Worm (Caenorhabditis elegans) whole organism, early embryonic: ENCODE measurements around the gene C56G2.22.

Experiments
- B0310.2 ChIP-seq: sonication (generic microtip); optimal IDR thresholded peaks from 2 replicates; lab custom pipeline; 2016; ENCODE audit warnings: mild to moderate bottlenecking, missing genetic modification characterization, missing compliant biosample characterization
- F13C5.2 ChIP-seq: sonication (generic microtip); optimal IDR thresholded peaks from 2 replicates; lab custom pipeline; 2017; ENCODE audit warnings: mild to moderate bottlenecking, missing genetic modification characterization, inconsistent platforms, missing compliant biosample characterization
- aly-1 ChIP-seq: sonication (generic microtip); optimal IDR thresholded peaks from 2 replicates; lab custom pipeline; 2016; ENCODE audit warnings: missing genetic modification characterization, missing compliant biosample characterization
- ama-1 ChIP-seq: fragments of 150-350 bp; optimal IDR thresholded peaks from 2 replicates; lab custom pipeline; 2014
- ceh-13 ChIP-seq: fragments of 200-800 bp; sonication (Bioruptor generic); optimal IDR thresholded peaks from 2 replicates; lab custom pipeline; 2018; ENCODE audit warnings: mild to moderate bottlenecking, missing genetic modification characterization, missing compliant biosample characterization
- ceh-36 ChIP-seq: sonication (generic microtip); optimal IDR thresholded peaks from 2 replicates; lab custom pipeline; 2016; ENCODE audit warnings: missing genetic modification characterization, inconsistent platforms, missing compliant biosample characterization
- ets-7 ChIP-seq: sonication (generic microtip); optimal IDR thresholded peaks from 2 replicates; lab custom pipeline; 2016; ENCODE audit warnings: missing genotype, missing genetic modification characterization, missing compliant biosample characterization
- flt-1 ChIP-seq: fragments of 200-800 bp; sonication (Bioruptor generic); IDR thresholded peaks from 2 replicates; pipeline ENCODE4 v1.3.6; 2022; ENCODE audit warnings: missing genetic modification characterization, missing compliant biosample characterization
- hmbx-1 ChIP-seq: sonication (generic microtip); optimal IDR thresholded peaks from 2 replicates; lab custom pipeline; 2016; ENCODE audit warnings: mild to moderate bottlenecking, missing genetic modification characterization, missing compliant biosample characterization
- hmg-4 ChIP-seq: fragments of 200-800 bp; sonication (Bioruptor generic); optimal IDR thresholded peaks from 2 replicates; lab custom pipeline; 2018; ENCODE audit warnings: mild to moderate bottlenecking, missing genetic modification characterization, missing compliant biosample characterization
- hnd-1 ChIP-seq: sonication (generic microtip); optimal IDR thresholded peaks from 2 replicates; lab custom pipeline; 2016; ENCODE audit warnings: missing genetic modification characterization, missing compliant biosample characterization
- pes-1 ChIP-seq: fragments of 200-800 bp; sonication (Bioruptor generic); IDR thresholded peaks from 2 replicates; pipeline ENCODE4 v1.3.6; 2022; ENCODE audit warnings: missing genetic modification reagents, missing genetic modification characterization, missing compliant biosample characterization
- scrt-1 ChIP-seq: fragments of 200-800 bp; sonication (Bioruptor generic); IDR thresholded peaks from 2 replicates; pipeline ENCODE4 v1.3.6; 2022; ENCODE audit warnings: missing genetic modification characterization, missing compliant biosample characterization
- sea-1 ChIP-seq: fragments of 200-800 bp; sonication (Bioruptor generic); conservative IDR thresholded peaks from 2 replicates; pipeline ENCODE4 v1.3.6; 2022; ENCODE audit warnings: missing genetic modification characterization, missing compliant biosample characterization
- tbx-11 ChIP-seq: fragments of 200-800 bp; sonication (Bioruptor generic); IDR thresholded peaks from 2 replicates; pipeline ENCODE4 v1.3.6; 2022; ENCODE audit warnings: missing genetic modification characterization, missing compliant biosample characterization
- tbx-37 ChIP-seq: fragments of 200-800 bp; sonication (Bioruptor generic); conservative IDR thresholded peaks from 2 replicates; pipeline ENCODE4 v1.3.6; 2022; ENCODE audit warnings: missing genetic modification reagents, missing genetic modification characterization, missing compliant biosample characterization
- tra-4 ChIP-seq: sonication (generic microtip); optimal IDR thresholded peaks from 2 replicates; lab custom pipeline; 2017; ENCODE audit warnings: missing genetic modification characterization, missing compliant biosample characterization

C56G2.22 gene

ce11 chrIII:6361560-6361959, 15.3 kb downstream of the C56G2.22 start:
- no peak for TF ChIP-seq tra-4 (tag; lab: Kevin White, UChicago)
- no peak for TF ChIP-seq hnd-1 (tag; lab: Kevin White, UChicago)
- TF ChIP-seq scrt-1 = no peak
- TF ChIP-seq sea-1 (GFP tag; lab: Robert Waterston, UW) = no peak
- TF ChIP-seq F13C5.2 (tag; lab: Kevin White, UChicago) = no peak

- TF ChIP-seq pes-1 (GFP tag; lab: Robert Waterston, UW) (no peak), B0310.2 (tag; lab: Kevin White, UChicago) (no peak), tbx-37 (GFP tag; lab: Robert Waterston, UW) (no peak), aly-1 (tag; lab: Kevin White, UChicago) (no peak), ets-7 (tag; lab: Kevin White, UChicago) (no peak), hnd-1 (tag; lab: Kevin White, UChicago) (no peak), flt-1 (GFP tag; lab: Robert Waterston, UW) (no peak)
These were observed 16.2 kb downstream of the C56G2.22 start for ce11 chrIII:6362323-6362922.

ce11 chrIII:6364395-6364794, 18.1 kb downstream of the C56G2.22 start:
- no peak for TF ChIP-seq tbx-37 (GFP tag; lab: Robert Waterston, UW)
- TF ChIP-seq ama-1 (lab: Kevin White, UChicago) = no peak
- TF ChIP-seq sea-1 (GFP tag; lab: Robert Waterston, UW) = no peak
- TF ChIP-seq hmbx-1 (tag; lab: Kevin White, UChicago) = no peak
- no peak for TF ChIP-seq tra-4 (tag; lab: Kevin White, UChicago)
- TF ChIP-seq scrt-1 = no peak
- TF ChIP-seq tbx-11 (GFP tag; lab: Robert Waterston, UW) = no peak

- no peak for TF ChIP-seq ceh-36 (tag; lab: Kevin White, UChicago)
These were observed 21.5 kb downstream of the C56G2.22 start, which contains the start of the genes C56G2.15 and thoc-2 for ce11 chrIII:6367712-6368111. C56G2.15 (minus strand) TSS chrIII:6367899. thoc-2 (plus strand) TSS chrIII:6368042.

- no peak for TF ChIP-seq tbx-37 (GFP tag; lab: Robert Waterston, UW)
- no peak for TF ChIP-seq ets-7 (tag; lab: Kevin White, UChicago)
- no peak for TF ChIP-seq aly-1 (tag; lab: Kevin White, UChicago)
- TF ChIP-seq tra-4 (tag; lab: Kevin White, UChicago) = no peak
- no peak for TF ChIP-seq ama-1 (lab: Kevin White, UChicago)
- TF ChIP-seq flt-1 (GFP tag; lab: Robert Waterston, UW) = no peak
- TF ChIP-seq ceh-36 (tag; lab: Kevin White, UChicago) = no peak
- TF ChIP-seq hmbx-1 (tag; lab: Kevin White, UChicago) = no peak
These were observed 22.3 kb downstream of the C56G2.22 start for ce11 chrIII:6368524-6368923.

- TF ChIP-seq hmg-4 (GFP tag; lab: Kevin White, UChicago) (no peak), ceh-13 (no peak), tbx-37 (GFP tag; lab: Robert Waterston, UW) (no peak), hmbx-1 (tag; lab: Kevin White, UChicago) (no peak), F13C5.2 (tag; lab: Kevin White, UChicago) (no peak), tra-4 (tag; lab: Kevin White, UChicago) (no peak), B0310.2 (tag; lab: Kevin White, UChicago) (no peak), pes-1 (GFP tag; lab: Robert Waterston, UW) (no peak), ama-1 (lab: Kevin White, UChicago) (no peak), hnd-1 (tag; lab: Kevin White, UChicago) (no peak)
These were observed 27.7 kb downstream of the C56G2.22 start for ce11 chrIII:6373850-6374474.

ce11 chrIII:6374947-6375415, 28.7 kb downstream of the C56G2.22 start, which contains the start of the genes rps-13 and nfx-1:
rps-13 (minus strand) TSS chrIII:6374997.
nfx-1 (plus strand) TSS chrIII:6375379.
- TF ChIP-seq hmg-4 (GFP tag; lab: Kevin White, UChicago) (no peak), tra-4 (tag; lab: Kevin White, UChicago) (no peak), ceh-36 (tag; lab: Kevin White, UChicago) (no peak), sea-1 (GFP tag; lab: Robert Waterston, UW) (no peak), tbx-11 (GFP tag; lab: Robert Waterston, UW) (no peak), tbx-37 (GFP tag; lab: Robert Waterston, UW) (no peak), ets-7 (tag; lab: Kevin White, UChicago) (no peak), ama-1 (lab: Kevin White, UChicago) (no peak), F13C5.2 (tag; lab: Kevin White, UChicago) (peak; percentile 24)

- no peak for TF ChIP-seq sea-1 (GFP tag; lab: Robert Waterston, UW)
- peak; percentile 82 for TF ChIP-seq ama-1 (lab: Kevin White, UChicago)
- TF ChIP-seq hnd-1 (tag; lab: Kevin White, UChicago) = no peak
- no peak for TF ChIP-seq pes-1 (GFP tag; lab: Robert Waterston, UW)
- no peak for TF ChIP-seq tbx-37 (GFP tag; lab: Robert Waterston, UW)
- TF ChIP-seq tra-4 (tag; lab: Kevin White, UChicago) = no peak
- TF ChIP-seq F13C5.2 (tag; lab: Kevin White, UChicago) = peak; percentile 9
These were observed 32.9 kb downstream of the C56G2.22 start, which contains the start of gene C16A3.6 for ce11 chrIII:6379129-6379528. C16A3.6 (plus strand) TSS chrIII:6379212.
